Worm (Caenorhabditis elegans) whole organism, L3 larva: ENCODE measurements around the gene H05C05.1.

Experiments used
- ceh-16 ChIP-seq: sonication (generic microtip); optimal IDR thresholded peaks from 2 replicates; lab custom pipeline; 2017; ENCODE audit warnings: missing biosample characterization, missing genetic modification characterization
- daf-12 ChIP-seq: fragments of 150-350 bp; optimal IDR thresholded peaks from 2 replicates; lab custom pipeline; 2014; ENCODE audit warnings: missing biosample characterization, missing genetic modification reagents, missing genetic modification characterization
- egl-27 ChIP-seq: sonication (generic microtip); optimal IDR thresholded peaks from 4 replicates; lab custom pipeline; 2017; ENCODE audit warnings: missing biosample characterization, missing genetic modification reagents, missing genetic modification characterization
- elt-3 ChIP-seq, 3 experiments: fragments of 150-350 bp in 1 of 3; sonication (generic microtip) in 2 of 3; optimal IDR thresholded peaks; 2 replicates in 2 of 3; 4 replicates in 1 of 3; lab custom pipeline; 2014 to 2017; ENCODE audit warnings: missing biosample characterization in 3 of 3, missing genetic modification characterization in 3 of 3
- lin-39 ChIP-seq: fragments of 150-350 bp; optimal IDR thresholded peaks from 2 replicates; lab custom pipeline; 2018; ENCODE audit warnings: missing biosample characterization, missing genetic modification reagents, missing genetic modification characterization
- mdl-1 ChIP-seq: fragments of 150-350 bp; optimal IDR thresholded peaks from 2 replicates; lab custom pipeline; 2014; ENCODE audit warnings: missing biosample characterization, missing genetic modification characterization
- mml-1 ChIP-seq: fragments of 150-350 bp; sonication (generic microtip); optimal IDR thresholded peaks from 3 replicates; lab custom pipeline; 2014; ENCODE audit warnings: missing biosample characterization, missing genetic modification characterization
- nhr-11 ChIP-seq: fragments of 150-350 bp; optimal IDR thresholded peaks from 2 replicates; lab custom pipeline; 2014; ENCODE audit warnings: missing biosample characterization, missing genetic modification characterization
- pqm-1 ChIP-seq: fragments of 150-350 bp; optimal IDR thresholded peaks from 2 replicates; lab custom pipeline; 2017; ENCODE audit warnings: missing biosample characterization, missing genetic modification characterization, inconsistent platforms
- unc-39 ChIP-seq: sonication (generic microtip); optimal IDR thresholded peaks from 4 replicates; lab custom pipeline; 2017; ENCODE audit warnings: missing biosample characterization, missing genetic modification characterization
- ztf-4 ChIP-seq: fragments of 150-350 bp; optimal IDR thresholded peaks from 2 replicates; lab custom pipeline; 2014; ENCODE audit warnings: missing biosample characterization, missing genetic modification characterization

- no peak for TF ChIP-seq daf-12 (tag; lab: Kevin White, UChicago)
- no peak for TF ChIP-seq ceh-16 (tag; lab: Kevin White, UChicago)
- TF ChIP-seq ztf-4 (tag; lab: Kevin White, UChicago) = no peak
- TF ChIP-seq nhr-11 (tag; lab: Kevin White, UChicago) = no peak
- no peak for TF ChIP-seq elt-3 (tag; optimal IDR thresholded peaks at IDR 0.05; lab: Kevin White, UChicago)
- no peak for TF ChIP-seq mdl-1 (tag; lab: Kevin White, UChicago)
- no peak for TF ChIP-seq pqm-1 (tag; lab: Kevin White, UChicago)
- TF ChIP-seq mml-1 (tag; lab: Kevin White, UChicago) = no peak
- no peak for TF ChIP-seq unc-39 (tag; lab: Kevin White, UChicago)
- TF ChIP-seq egl-27 (tag; lab: Kevin White, UChicago) = no peak
- TF ChIP-seq lin-39 (tag; lab: Kevin White, UChicago) = no peak
These were observed 39.1 kb upstream of the H05C05.1 start for ce11 chrIII:2907819-2908218.
